Worm (Caenorhabditis elegans): ENCODE measurements around the gene K11C4.2.

DNA sequence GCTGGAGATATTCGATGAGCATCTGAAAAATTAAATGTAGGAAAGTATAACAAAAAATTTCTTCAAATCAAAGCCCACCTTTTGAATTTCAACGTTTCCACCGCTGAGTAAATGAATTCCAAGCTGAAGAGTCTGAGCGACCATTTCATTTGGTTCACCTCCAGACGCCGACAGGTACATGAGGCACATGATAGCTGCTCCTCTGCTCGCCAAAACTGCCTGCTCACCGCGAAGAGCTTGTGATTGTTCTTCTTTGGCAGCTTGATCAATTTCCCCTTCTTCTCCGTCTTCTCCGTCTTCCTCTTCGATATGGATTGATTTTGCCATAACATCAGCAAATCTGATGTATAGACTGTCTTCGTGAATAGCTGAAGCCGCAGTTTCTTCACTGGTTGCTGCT is 11.6 kb downstream of the K11C4.2 start:
- TF ChIP-seq che-1 (tag; optimal IDR thresholded peaks at IDR 0.05) (no peak), nfya-1 (tag; optimal IDR thresholded peaks at IDR 0.05) (no peak), unc-3 (GFP tag; conservative IDR thresholded peaks at IDR 0.05) (no peak), unc-3 (tag; optimal IDR thresholded peaks at IDR 0.05) (no peak), fkh-10 (GFP tag; optimal IDR thresholded peaks at IDR 0.05) (no peak), hlh-6 (tag; optimal IDR thresholded peaks at IDR 0.05) (no peak), unc-42 (tag; optimal IDR thresholded peaks at IDR 0.05) (no peak), elt-4 (tag; optimal IDR thresholded peaks at IDR 0.05) (no peak), ceh-9 (tag; optimal IDR thresholded peaks at IDR 0.05) (no peak)
